Worm (Caenorhabditis elegans): ENCODE data around the gene bcmo-2.

DNA sequence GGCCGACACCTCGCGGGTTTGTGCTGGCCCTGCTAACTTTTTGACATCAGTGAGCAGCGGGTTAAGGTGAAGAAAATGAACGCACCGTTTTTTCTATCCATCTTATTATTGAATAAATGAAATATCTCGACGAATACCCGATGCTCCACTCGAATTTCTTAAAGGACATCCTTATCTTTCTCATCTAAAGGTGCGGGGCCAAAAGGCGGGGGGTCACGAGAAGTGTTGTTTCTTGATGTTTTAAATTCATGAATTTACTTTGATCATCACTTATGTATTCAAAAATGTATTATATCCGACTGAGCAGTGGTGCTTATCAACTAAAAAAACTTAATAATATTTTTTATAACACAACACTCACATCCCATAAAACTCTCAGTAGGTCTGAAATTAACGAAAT is 46.0 kb downstream of the bcmo-2 start, which contains the start of gene nhr-261:
- TF ChIP-seq egl-27 (tag; optimal IDR thresholded peaks at IDR 0.05) (no peak), blmp-1 (tag; optimal IDR thresholded peaks at IDR 0.05; ENCODE audit: insufficient read depth) (no peak), nhr-10 (tag; optimal IDR thresholded peaks at IDR 0.05) (no peak), unc-62 (GFP tag; optimal IDR thresholded peaks at IDR 0.05) (no peak), nhr-77 (tag; optimal IDR thresholded peaks at IDR 0.05) (no peak), skn-1 (tag; optimal IDR thresholded peaks at IDR 0.05) (no peak), nhr-237 (tag; optimal IDR thresholded peaks at IDR 0.05) (no peak), F13H6.1 (tag; optimal IDR thresholded peaks at IDR 0.05) (no peak), unc-39 (tag; optimal IDR thresholded peaks at IDR 0.05) (no peak), mdl-1 (tag; optimal IDR thresholded peaks at IDR 0.05) (no peak), elt-1 (tag; optimal IDR thresholded peaks at IDR 0.05) (no peak), dmd-4 (tag; optimal IDR thresholded peaks at IDR 0.05) (no peak), snpc-4 (tag; optimal IDR thresholded peaks at IDR 0.05) (no peak), mbf-1 (tag; optimal IDR thresholded peaks at IDR 0.05) (no peak)
